Worm (Caenorhabditis elegans) whole organism, late embryonic: ENCODE measurements around the gene epic-2.
A peak's percentile ranks its signal among the peaks of the same experiment; 100 is the strongest.

Source experiments
- C08G9.2 ChIP-seq: sonication (generic microtip); optimal IDR thresholded peaks from 2 replicates; lab custom pipeline; 2016; ENCODE audit warnings: mild to moderate bottlenecking, missing genetic modification characterization, moderate library complexity, missing compliant biosample characterization
- ahr-1 ChIP-seq: sonication (generic microtip); optimal IDR thresholded peaks from 2 replicates; lab custom pipeline; 2016; ENCODE audit warnings: missing genetic modification characterization, missing compliant biosample characterization
- ama-1 ChIP-seq: fragments of 150-350 bp; optimal IDR thresholded peaks from 2 replicates; lab custom pipeline; 2014
- ceh-18 ChIP-seq: sonication (generic microtip); optimal IDR thresholded peaks from 2 replicates; lab custom pipeline; 2016; ENCODE audit warnings: missing genetic modification characterization, missing compliant biosample characterization
- ceh-22 ChIP-seq: sonication (generic microtip); optimal IDR thresholded peaks from 2 replicates; lab custom pipeline; 2017; ENCODE audit warnings: missing biosample characterization, missing genetic modification characterization
- ceh-31 ChIP-seq: sonication (generic microtip); optimal IDR thresholded peaks from 2 replicates; lab custom pipeline; 2016; ENCODE audit warnings: missing genetic modification characterization, missing compliant biosample characterization
- ceh-48 ChIP-seq: sonication (generic microtip); optimal IDR thresholded peaks from 2 replicates; lab custom pipeline; 2016; ENCODE audit warnings: missing genetic modification characterization, inconsistent platforms, missing compliant biosample characterization
- ceh-6 ChIP-seq: fragments of 200-800 bp; sonication (Bioruptor generic); optimal IDR thresholded peaks from 2 replicates; lab custom pipeline; 2018; ENCODE audit warnings: mild to moderate bottlenecking, missing genetic modification characterization, missing compliant biosample characterization
- dmd-4 ChIP-seq: sonication (generic microtip); optimal IDR thresholded peaks from 2 replicates; lab custom pipeline; 2016; ENCODE audit warnings: borderline replicate concordance, missing genetic modification characterization, missing compliant biosample characterization
- dve-1 ChIP-seq: sonication (generic microtip); optimal IDR thresholded peaks from 2 replicates; lab custom pipeline; 2017; ENCODE audit warnings: antibody characterized with exemption, mild to moderate bottlenecking, missing genetic modification characterization, missing compliant biosample characterization
- elt-4 ChIP-seq: sonication (generic microtip); optimal IDR thresholded peaks from 2 replicates; lab custom pipeline; 2016; ENCODE audit warnings: missing genetic modification characterization, missing compliant biosample characterization
- fax-1 ChIP-seq: sonication (generic microtip); optimal IDR thresholded peaks from 2 replicates; lab custom pipeline; 2016; ENCODE audit warnings: missing genotype, missing genetic modification characterization, missing compliant biosample characterization
- fkh-6 ChIP-seq: sonication (generic microtip); optimal IDR thresholded peaks from 2 replicates; lab custom pipeline; 2016; ENCODE audit warnings: missing genetic modification characterization, missing compliant biosample characterization
- hlh-13 ChIP-seq: fragments of 200-800 bp; sonication (Bioruptor generic); optimal IDR thresholded peaks from 2 replicates; lab custom pipeline; 2018; ENCODE audit warnings: mild to moderate bottlenecking, missing genetic modification characterization, missing compliant biosample characterization
- hlh-30 ChIP-seq: sonication (generic microtip); optimal IDR thresholded peaks from 2 replicates; lab custom pipeline; 2017; ENCODE audit warnings: antibody characterized with exemption, missing genetic modification characterization, missing compliant biosample characterization; ENCODE audit not compliant: insufficient read depth
- hlh-6 ChIP-seq: sonication (generic microtip); optimal IDR thresholded peaks from 2 replicates; lab custom pipeline; 2016; ENCODE audit warnings: missing genotype, missing genetic modification characterization, missing compliant biosample characterization
- lin-11 ChIP-seq: fragments of 200-800 bp; sonication (Bioruptor generic); optimal IDR thresholded peaks from 2 replicates; lab custom pipeline; 2018; ENCODE audit warnings: mild to moderate bottlenecking, missing genetic modification characterization, missing compliant biosample characterization
- madf-2 ChIP-seq: sonication (generic microtip); optimal IDR thresholded peaks from 2 replicates; lab custom pipeline; 2017; ENCODE audit warnings: missing genetic modification characterization, missing compliant biosample characterization
- mec-3 ChIP-seq: sonication (generic microtip); optimal IDR thresholded peaks from 2 replicates; lab custom pipeline; 2016; ENCODE audit warnings: borderline replicate concordance, missing genetic modification characterization, missing compliant biosample characterization
- nfya-1 ChIP-seq: sonication (generic microtip); optimal IDR thresholded peaks from 2 replicates; lab custom pipeline; 2017; ENCODE audit warnings: missing genetic modification characterization, mild to moderate bottlenecking, missing compliant biosample characterization, antibody characterized with exemption, moderate library complexity
- pag-3 ChIP-seq: sonication (generic microtip); optimal IDR thresholded peaks from 2 replicates; lab custom pipeline; 2016; ENCODE audit warnings: missing compliant biosample characterization, missing genetic modification characterization, borderline replicate concordance
- pros-1 ChIP-seq: fragments of 150-350 bp; optimal IDR thresholded peaks from 2 replicates; lab custom pipeline; 2014; ENCODE audit warnings: missing biosample characterization, missing genetic modification reagents, missing genetic modification characterization
- rnt-1 ChIP-seq: sonication (generic microtip); optimal IDR thresholded peaks from 2 replicates; lab custom pipeline; 2016; ENCODE audit warnings: missing genetic modification characterization, missing compliant biosample characterization
- sdc-2 ChIP-seq: sonication (generic microtip); optimal IDR thresholded peaks from 2 replicates; lab custom pipeline; 2016; ENCODE audit warnings: missing genotype, missing genetic modification characterization, missing compliant biosample characterization
- sox-2 ChIP-seq: fragments of 200-800 bp; sonication (Bioruptor generic); IDR thresholded peaks from 2 replicates; pipeline ENCODE4 v1.3.6; 2022; ENCODE audit warnings: missing genetic modification reagents, missing genetic modification characterization, missing compliant biosample characterization
- syd-9 ChIP-seq: sonication (generic microtip); optimal IDR thresholded peaks from 2 replicates; lab custom pipeline; 2016; ENCODE audit warnings: mild to moderate bottlenecking, missing genetic modification characterization, moderate library complexity, missing compliant biosample characterization
- tbx-2 ChIP-seq: sonication (generic microtip); optimal IDR thresholded peaks from 2 replicates; lab custom pipeline; 2016; ENCODE audit warnings: missing genetic modification characterization, missing compliant biosample characterization
- tbx-7 ChIP-seq: sonication (generic microtip); optimal IDR thresholded peaks from 2 replicates; lab custom pipeline; 2016; ENCODE audit warnings: missing genotype, missing genetic modification characterization, missing compliant biosample characterization
- ttx-3 ChIP-seq: sonication (generic microtip); optimal IDR thresholded peaks from 2 replicates; lab custom pipeline; 2016; ENCODE audit warnings: missing genetic modification reagents, missing genetic modification characterization, missing compliant biosample characterization
- unc-3 ChIP-seq, 2 experiments: fragments of 200-800 bp in 1 of 2; sonication (Bioruptor generic) in 1 of 2; sonication (generic microtip) in 1 of 2; conservative IDR thresholded peaks in 1 of 2; optimal IDR thresholded peaks in 1 of 2; 2 replicates each; pipeline versions ENCODE4 v1.3.6 to Lab custom; 2016 to 2022; ENCODE audit warnings: missing compliant biosample characterization in 2 of 2, missing genetic modification characterization in 2 of 2, missing genetic modification reagents in 1 of 2
- unc-42 ChIP-seq: sonication (generic microtip); optimal IDR thresholded peaks from 2 replicates; lab custom pipeline; 2016; ENCODE audit warnings: missing genotype, missing genetic modification characterization, missing compliant biosample characterization
- unc-55 ChIP-seq: sonication (generic microtip); optimal IDR thresholded peaks from 2 replicates; lab custom pipeline; 2017; ENCODE audit warnings: missing biosample characterization, missing genetic modification reagents, missing genetic modification characterization
- unc-86 ChIP-seq: sonication (generic microtip); optimal IDR thresholded peaks from 2 replicates; lab custom pipeline; 2016; ENCODE audit warnings: missing genetic modification characterization, missing compliant biosample characterization
- zip-5 ChIP-seq: sonication (generic microtip); optimal IDR thresholded peaks from 2 replicates; lab custom pipeline; 2016; ENCODE audit warnings: missing genetic modification characterization, missing compliant biosample characterization
- ztf-16 ChIP-seq: sonication (generic microtip); optimal IDR thresholded peaks from 2 replicates; lab custom pipeline; 2017; ENCODE audit warnings: missing genetic modification characterization, missing compliant biosample characterization

epic-2 gene

ce11 chrIV:1706996-1707395 lies 13.6 kb upstream of the epic-2 start, which contains the start of gene K08D12.4:
Gene K08D12.4, plus strand, starts transcription at chrIV:1707296.
- TF ChIP-seq fkh-6 (no peak), pag-3 (tag; lab: Kevin White, UChicago) (no peak), ceh-18 (tag; lab: Kevin White, UChicago) (no peak), unc-42 (tag; lab: Kevin White, UChicago) (no peak), sdc-2 (tag; lab: Kevin White, UChicago) (no peak), pros-1 (tag; lab: Kevin White, UChicago) (no peak), unc-55 (no peak), tbx-2 (no peak), rnt-1 (no peak), nfya-1 (no peak), unc-3 (GFP tag; conservative IDR thresholded peaks at IDR 0.05; lab: Robert Waterston, UW) (no peak), unc-3 (tag; optimal IDR thresholded peaks at IDR 0.05; lab: Kevin White, UChicago) (no peak)

DNA sequence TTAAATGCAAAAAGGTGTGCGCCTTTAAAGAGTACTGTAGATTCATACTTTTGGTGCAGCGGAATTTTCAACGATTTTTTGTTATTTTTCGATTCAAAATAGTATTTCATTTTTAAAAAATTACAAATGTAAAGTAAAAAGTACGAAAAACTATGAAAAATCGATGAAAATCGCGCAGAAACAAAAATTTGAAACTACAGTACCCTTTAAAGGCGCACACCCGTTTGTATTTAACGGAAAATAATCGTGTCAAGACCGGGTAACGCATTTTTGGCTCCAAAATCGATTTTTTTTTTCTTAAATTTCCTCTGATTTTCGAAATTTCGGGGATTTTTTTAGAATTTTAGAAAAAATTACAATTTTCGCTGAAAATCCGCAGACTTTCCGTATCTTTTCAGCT lies 12.6 kb upstream of the epic-2 start:
- TF ChIP-seq ttx-3 (tag; lab: Kevin White, UChicago) (no peak), unc-86 (no peak), tbx-7 (tag; lab: Kevin White, UChicago) (no peak), fax-1 (tag; lab: Kevin White, UChicago) (no peak), ceh-6 (no peak), ceh-22 (tag; lab: Kevin White, UChicago) (no peak), dmd-4 (no peak), madf-2 (no peak)
- TF ChIP-seq, all 69 proteins: peak for 0

ce11 chrIV:1708426-1708826 lies 12.2 kb upstream of the epic-2 start:
- TF ChIP-seq ceh-48 (tag; lab: Kevin White, UChicago) (no peak), ceh-31 (tag; lab: Kevin White, UChicago) (peak; percentile 19)

DNA sequence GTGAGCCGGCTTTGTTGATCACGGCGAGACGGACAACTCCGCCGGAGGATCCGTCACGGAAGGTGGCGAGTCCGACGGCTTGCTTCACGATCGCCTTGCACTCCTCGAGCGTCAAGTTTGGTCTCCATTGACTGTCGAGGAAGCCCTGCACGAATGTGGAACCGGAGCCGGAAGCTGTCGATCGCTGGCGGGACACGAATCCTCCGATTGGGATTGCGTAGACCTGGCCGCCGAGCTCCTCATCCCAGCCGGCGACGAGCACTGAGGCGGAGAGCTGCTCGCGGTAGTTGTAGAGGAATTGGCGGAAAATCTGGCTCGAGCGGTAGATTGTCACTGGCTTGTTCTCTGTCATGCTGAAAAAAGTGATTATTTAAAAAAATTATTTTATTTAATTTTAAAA lies 11.6 kb upstream of the epic-2 start:
- no peak for TF ChIP-seq C08G9.2
- TF ChIP-seq dve-1 (tag; lab: Kevin White, UChicago) = no peak
- TF ChIP-seq ceh-31 (tag; lab: Kevin White, UChicago) = no peak
- no peak for TF ChIP-seq ztf-16 (tag; lab: Kevin White, UChicago)

DNA sequence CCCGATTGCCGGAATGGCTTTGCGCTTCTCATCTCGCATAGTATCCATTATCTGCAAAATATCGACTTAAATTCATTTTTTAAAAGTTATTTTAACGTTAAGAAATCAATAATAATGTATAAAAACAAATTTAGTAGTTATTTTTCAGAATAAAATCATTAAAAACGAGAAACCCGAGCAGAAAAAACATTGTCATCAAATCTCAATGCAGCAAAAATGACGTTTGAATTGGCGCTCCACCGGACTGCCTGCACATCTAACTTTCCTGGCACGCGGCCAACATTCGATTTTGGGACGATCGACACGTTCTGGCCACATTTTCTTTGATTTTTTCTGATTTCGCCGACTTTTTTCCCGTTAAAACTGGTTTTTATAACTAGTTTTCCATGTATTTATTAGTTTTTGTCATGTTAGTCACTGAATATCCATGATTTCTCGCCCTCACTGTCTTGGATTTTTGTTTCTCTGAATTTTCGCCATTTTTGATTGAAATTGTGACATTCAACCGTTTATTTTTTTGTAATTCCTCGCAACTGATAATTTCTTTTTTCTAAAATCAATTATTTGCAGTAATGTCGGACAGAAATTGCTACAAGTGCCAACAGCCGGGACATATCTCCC lies 10.8 kb upstream of the epic-2 start, which contains the start of the genes pbs-1 and K08D12.3:
Gene pbs-1, minus strand, starts transcription at position 51 of the 621 bp plus-strand sequence.
Gene K08D12.3, plus strand, starts transcription at position 571 of the 621 bp plus-strand sequence.
- TF ChIP-seq tbx-2 = peak; percentile 19
- TF ChIP-seq unc-55 = peak; percentile 44
- TF ChIP-seq ahr-1 (tag; lab: Kevin White, UChicago) = no peak
- TF ChIP-seq hlh-30 (tag; lab: Kevin White, UChicago) = peak; percentile 6
- TF ChIP-seq hlh-6 (tag; lab: Kevin White, UChicago) = no peak
- TF ChIP-seq nfya-1 = peak; percentile 58

- TF ChIP-seq syd-9 (tag; lab: Kevin White, UChicago) (no peak), lin-11 (tag; lab: Kevin White, UChicago) (no peak), ceh-6 (no peak), ceh-18 (tag; lab: Kevin White, UChicago) (no peak), ama-1 (lab: Kevin White, UChicago) (no peak), unc-3 (GFP tag; conservative IDR thresholded peaks at IDR 0.05; lab: Robert Waterston, UW) (no peak), unc-3 (tag; optimal IDR thresholded peaks at IDR 0.05; lab: Kevin White, UChicago) (no peak), zip-5 (no peak), mec-3 (no peak), sox-2 (GFP tag; lab: Robert Waterston, UW) (no peak), elt-4 (tag; lab: Kevin White, UChicago) (no peak), ceh-31 (tag; lab: Kevin White, UChicago) (no peak), hlh-13 (no peak)
- TF ChIP-seq, all 69 proteins: peak for 0
Observed at ce11 chrIV:1710535-1710934, 10.1 kb upstream of the epic-2 start.
